Fruit fly (Drosophila melanogaster) S2 (cell line): ENCODE data around the gene Vm34Ca.

Source experiments
- CG8478 ChIP-seq: fragments of >200 bp; optimal IDR thresholded peaks from 2 replicates; lab custom pipeline; 2018
- CTCF ChIP-seq, 2 experiments: fragments of >200 bp; optimal IDR thresholded peaks; 2 replicates each; lab custom pipeline; 2018

DNA sequence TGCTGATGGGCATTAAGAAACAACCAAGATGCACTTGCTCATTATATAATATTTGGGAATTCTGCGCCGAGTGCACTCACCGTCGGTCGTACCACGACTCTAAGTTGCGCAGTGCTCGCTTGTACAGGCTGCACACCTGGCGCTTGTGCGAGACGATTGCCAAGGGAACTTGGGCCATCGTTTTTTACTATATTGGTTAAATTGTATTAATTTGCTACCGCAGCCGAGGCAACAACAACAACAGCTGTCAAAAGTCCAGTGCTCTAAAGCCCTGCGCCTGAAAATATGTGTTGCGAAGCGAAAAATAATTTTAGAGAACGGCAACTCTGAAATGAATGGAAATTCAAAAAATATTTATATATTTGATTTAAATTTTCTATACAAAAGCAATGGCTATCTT lies 40.7 kb downstream of the Vm34Ca start, which contains the start of gene ND-B22:
- no peak for TF ChIP-seq CG8478 (lab: Kevin White, UChicago)
- no peak for TF ChIP-seq CTCF (optimal IDR thresholded peaks at IDR 0.05; lab: Kevin White, UChicago)
